Worm (Caenorhabditis elegans): ENCODE data around the gene W03G11.2.

The W03G11.2 gene

ce11 chrX:12108517-12109216, at the start of gene W03G11.2, which contains the start of gene lgc-13:
Gene W03G11.2, minus strand, starts transcription at chrX:12108617.
Gene lgc-13, plus strand, starts transcription at chrX:12109166.
- TF ChIP-seq W03F9.2 (tag; optimal IDR thresholded peaks at IDR 0.05) (no peak), him-1 (tag; optimal IDR thresholded peaks at IDR 0.05) (no peak), dao-5 (tag; optimal IDR thresholded peaks at IDR 0.05) (no peak)

ce11 chrX:12154055-12154898, 45.9 kb upstream of the W03G11.2 start, which contains the start of gene mfsd-11:
Gene mfsd-11, minus strand, starts transcription at chrX:12154105.
- TF ChIP-seq W03F9.2 (tag; optimal IDR thresholded peaks at IDR 0.05), result no peak
- no peak for TF ChIP-seq dao-5 (tag; optimal IDR thresholded peaks at IDR 0.05)
- TF ChIP-seq him-1 (tag; optimal IDR thresholded peaks at IDR 0.05), result no peak

- TF ChIP-seq W03F9.2 (tag; optimal IDR thresholded peaks at IDR 0.05), result no peak
- no peak for TF ChIP-seq dao-5 (tag; optimal IDR thresholded peaks at IDR 0.05)
- TF ChIP-seq him-1 (tag; optimal IDR thresholded peaks at IDR 0.05), result no peak
Observed at ce11 chrX:12149638-12150137, 41.3 kb upstream of the W03G11.2 start, which contains the start of gene znf-474. Gene znf-474, plus strand, starts transcription at chrX:12149924.

- TF ChIP-seq dao-5 (tag; optimal IDR thresholded peaks at IDR 0.05) (no peak), W03F9.2 (tag; optimal IDR thresholded peaks at IDR 0.05) (no peak), him-1 (tag; optimal IDR thresholded peaks at IDR 0.05) (no peak)
Observed at ce11 chrX:12146453-12147085, 38.2 kb upstream of the W03G11.2 start, which contains the start of gene pycr-1. Gene pycr-1, plus strand, starts transcription at chrX:12146832.

- TF ChIP-seq dao-5 (tag; optimal IDR thresholded peaks at IDR 0.05), result no peak
- no peak for TF ChIP-seq W03F9.2 (tag; optimal IDR thresholded peaks at IDR 0.05)
- no peak for TF ChIP-seq him-1 (tag; optimal IDR thresholded peaks at IDR 0.05)
Observed at ce11 chrX:12145919-12146318, 37.5 kb upstream of the W03G11.2 start.

ce11 chrX:12143693-12144092, 35.3 kb upstream of the W03G11.2 start, which contains the start of gene M153.5:
Gene M153.5, plus strand, starts transcription at chrX:12143993.
- TF ChIP-seq dao-5 (tag; optimal IDR thresholded peaks at IDR 0.05), result no peak
- TF ChIP-seq him-1 (tag; optimal IDR thresholded peaks at IDR 0.05), result no peak
- no peak for TF ChIP-seq W03F9.2 (tag; optimal IDR thresholded peaks at IDR 0.05)

ce11 chrX:12142569-12142968, 34.2 kb upstream of the W03G11.2 start, which contains the start of gene M153.3:
Gene M153.3, plus strand, starts transcription at chrX:12142869.
- TF ChIP-seq him-1 (tag; optimal IDR thresholded peaks at IDR 0.05), result no peak
- no peak for TF ChIP-seq dao-5 (tag; optimal IDR thresholded peaks at IDR 0.05)

ce11 chrX:12141051-12141450, 32.6 kb upstream of the W03G11.2 start, which contains the start of gene lyst-1:
Gene lyst-1, minus strand, starts transcription at chrX:12141151.
- TF ChIP-seq dao-5 (tag; optimal IDR thresholded peaks at IDR 0.05), result no peak
- no peak for TF ChIP-seq him-1 (tag; optimal IDR thresholded peaks at IDR 0.05)
- no peak for TF ChIP-seq W03F9.2 (tag; optimal IDR thresholded peaks at IDR 0.05)

ce11 chrX:12125308-12125707, 16.9 kb upstream of the W03G11.2 start, which contains the start of gene lgc-18:
Gene lgc-18, plus strand, starts transcription at chrX:12125608.
- TF ChIP-seq him-1 (tag; optimal IDR thresholded peaks at IDR 0.05), result no peak
- TF ChIP-seq W03F9.2 (tag; optimal IDR thresholded peaks at IDR 0.05), result no peak
- no peak for TF ChIP-seq dao-5 (tag; optimal IDR thresholded peaks at IDR 0.05)

ce11 chrX:12123152-12123551, 14.7 kb upstream of the W03G11.2 start, which contains the start of gene T01H10.11:
Gene T01H10.11, plus strand, starts transcription at chrX:12123452.
- TF ChIP-seq dao-5 (tag; optimal IDR thresholded peaks at IDR 0.05), result no peak
- TF ChIP-seq W03F9.2 (tag; optimal IDR thresholded peaks at IDR 0.05), result no peak
- TF ChIP-seq him-1 (tag; optimal IDR thresholded peaks at IDR 0.05), result no peak

- TF ChIP-seq him-1 (tag; optimal IDR thresholded peaks at IDR 0.05), result no peak
- TF ChIP-seq dao-5 (tag; optimal IDR thresholded peaks at IDR 0.05), result no peak
- TF ChIP-seq W03F9.2 (tag; optimal IDR thresholded peaks at IDR 0.05), result no peak
Observed at ce11 chrX:12121285-12121684, 12.9 kb upstream of the W03G11.2 start, which contains the start of gene lgc-17. Gene lgc-17, plus strand, starts transcription at chrX:12121585.

- TF ChIP-seq dao-5 (tag; optimal IDR thresholded peaks at IDR 0.05) (no peak), him-1 (tag; optimal IDR thresholded peaks at IDR 0.05) (no peak), W03F9.2 (tag; optimal IDR thresholded peaks at IDR 0.05) (no peak)
Observed at ce11 chrX:12118340-12118739, 9.9 kb upstream of the W03G11.2 start, which contains the start of gene lgc-16. Gene lgc-16, plus strand, starts transcription at chrX:12118640.

ce11 chrX:12114024-12114423, 5.6 kb upstream of the W03G11.2 start, which contains the start of gene lgc-15:
Gene lgc-15, plus strand, starts transcription at chrX:12114324.
- TF ChIP-seq W03F9.2 (tag; optimal IDR thresholded peaks at IDR 0.05) (no peak), dao-5 (tag; optimal IDR thresholded peaks at IDR 0.05) (no peak), him-1 (tag; optimal IDR thresholded peaks at IDR 0.05) (no peak)
